Worm (Caenorhabditis elegans) whole organism, L4 larva: Measurements from ENCODE around the gene C25E10.16.
A peak's percentile ranks its signal among the peaks of the same experiment; 100 is the strongest.

Experiments used
- ceh-28 ChIP-seq: fragments of 150-350 bp; optimal IDR thresholded peaks from 2 replicates; lab custom pipeline; 2014; ENCODE audit warnings: missing biosample characterization, missing genetic modification reagents, missing genetic modification characterization
- hlh-30 ChIP-seq: sonication (generic microtip); optimal IDR thresholded peaks from 2 replicates; lab custom pipeline; 2017; ENCODE audit warnings: antibody characterized with exemption, mild to moderate bottlenecking, missing genetic modification characterization, missing compliant biosample characterization; ENCODE audit not compliant: insufficient read depth
- nhr-11 ChIP-seq: fragments of 150-350 bp; optimal IDR thresholded peaks from 2 replicates; lab custom pipeline; 2014; ENCODE audit warnings: missing biosample characterization, missing genetic modification characterization
- nhr-237 ChIP-seq: sonication (generic microtip); optimal IDR thresholded peaks from 2 replicates; lab custom pipeline; 2017; ENCODE audit warnings: missing biosample characterization, missing genetic modification characterization

- TF ChIP-seq nhr-11 (tag; lab: Kevin White, UChicago) (no peak), ceh-28 (tag; lab: Kevin White, UChicago) (no peak), hlh-30 (tag; lab: Kevin White, UChicago) (peak; percentile 38), nhr-237 (no peak)
Measured at ce11 chrV:9075827-9076226, 16.5 kb upstream of the C25E10.16 start.
